Fruit fly (Drosophila melanogaster): Measurements from ENCODE around the gene CG15169.

DNA sequence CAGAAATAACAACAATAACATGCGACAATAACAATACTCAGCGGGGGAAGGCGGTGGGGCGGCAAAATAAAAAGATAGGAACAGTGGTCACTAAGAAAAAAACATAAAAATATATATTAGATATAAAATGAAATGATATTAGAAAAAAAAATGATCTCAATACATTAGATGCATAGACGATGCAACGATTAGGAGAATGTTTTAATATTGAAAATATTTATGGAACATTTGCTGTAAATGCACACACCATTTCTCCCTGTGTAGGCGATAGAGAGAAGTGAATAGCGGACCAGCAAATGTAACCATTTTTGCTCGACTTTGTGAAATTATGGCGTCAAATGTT lies 24.6 kb upstream of the CG15169 start:
- no peak for TF ChIP-seq CG16779 (GFP tag; IDR thresholded peaks at IDR 0.05)
- no peak for TF ChIP-seq gt (GFP tag; IDR thresholded peaks at IDR 0.05)
- TF ChIP-seq CG6654 (GFP tag; optimal IDR thresholded peaks at IDR 0.05): peak; percentile 30
- no peak for TF ChIP-seq BEAF-32 (GFP tag; optimal IDR thresholded peaks at IDR 0.05)
- peak; percentile 61 for TF ChIP-seq MTF-1 (GFP tag; optimal IDR thresholded peaks at IDR 0.05; ENCODE audit: borderline replicate concordance)
- TF ChIP-seq Oaz (GFP tag; IDR thresholded peaks at IDR 0.05): peak; percentile 82
- peak; percentile 85 for TF ChIP-seq B-H1 (GFP tag; IDR thresholded peaks at IDR 0.05)
- TF ChIP-seq Opbp (GFP tag; IDR thresholded peaks at IDR 0.05; ENCODE audit: partially characterized antibody): no peak
- TF ChIP-seq CG14050 (GFP tag; IDR thresholded peaks at IDR 0.05): peak; percentile 87
- peak; percentile 91 for TF ChIP-seq CG7372 (GFP tag; IDR thresholded peaks at IDR 0.05)
- TF ChIP-seq CG16815 (GFP tag; optimal IDR thresholded peaks at IDR 0.05): peak; percentile 8
- peak; percentile 97 for TF ChIP-seq Dbx (GFP tag; IDR thresholded peaks at IDR 0.05)
- TF ChIP-seq sd (tag; optimal IDR thresholded peaks at IDR 0.05): peak; percentile 44
- TF ChIP-seq CG17568 (GFP tag; optimal IDR thresholded peaks at IDR 0.05): peak; percentile 63

Measured in whole organism, embryonic.